Fruit fly (Drosophila melanogaster): ENCODE data around the gene CG32579.
A peak's percentile ranks its signal among the peaks of the same experiment; 100 is the strongest.

The CG32579 gene

dm6 chrX:16318858-16319557 is 4.1 kb upstream of the CG32579 start (continued):
- no peak for TF ChIP-seq CG11085 (GFP tag; IDR thresholded peaks at IDR 0.05)
- no peak for TF ChIP-seq CG32532 (GFP tag; IDR thresholded peaks at IDR 0.05)
- peak; percentile 23; the same call in 1 of the 3 replicates for TF ChIP-seq z (GFP tag; IDR thresholded peaks at IDR 0.05)
- TF ChIP-seq Nf-YA (GFP tag; IDR thresholded peaks at IDR 0.05) = no peak
- TF ChIP-seq CG18619 (GFP tag; optimal IDR thresholded peaks at IDR 0.05) = no peak
- TF ChIP-seq CG6689 (GFP tag; IDR thresholded peaks at IDR 0.05) = no peak
- TF ChIP-seq her (GFP tag; optimal IDR thresholded peaks at IDR 0.05) = no peak
- TF ChIP-seq CG10565 (GFP tag; optimal IDR thresholded peaks at IDR 0.05) = no peak
- TF ChIP-seq CG10274 (GFP tag; optimal IDR thresholded peaks at IDR 0.05) = no peak
- TF ChIP-seq Xbp1 (GFP tag; optimal IDR thresholded peaks at IDR 0.05) = no peak
- TF ChIP-seq CG12155 (GFP tag; optimal IDR thresholded peaks at IDR 0.05) = no peak
- TF ChIP-seq B-H1 (GFP tag; IDR thresholded peaks at IDR 0.05) = no peak
- TF ChIP-seq CG3847 (GFP tag; IDR thresholded peaks at IDR 0.05) = no peak
- TF ChIP-seq D19A (tag; optimal IDR thresholded peaks at IDR 0.05) = no peak
- peak; percentile 11; the same call in 2 of the 3 replicates for TF ChIP-seq row (GFP tag; IDR thresholded peaks at IDR 0.05)
- no peak for TF ChIP-seq CG5180 (GFP tag; optimal IDR thresholded peaks at IDR 0.05)
- no peak for TF ChIP-seq fd96Cb (tag; optimal IDR thresholded peaks at IDR 0.05)
- TF ChIP-seq Sry-β (GFP tag; optimal IDR thresholded peaks at IDR 0.05) = no peak
- no peak for TF ChIP-seq hth (optimal IDR thresholded peaks at IDR 0.05)
- peak; percentile 35 for TF ChIP-seq CG7987 (GFP tag; optimal IDR thresholded peaks at IDR 0.05)
- no peak for TF ChIP-seq lab (GFP tag; optimal IDR thresholded peaks at IDR 0.05)
- TF ChIP-seq Lpt (GFP tag; optimal IDR thresholded peaks at IDR 0.05) = no peak
- TF ChIP-seq CG3065 (GFP tag; optimal IDR thresholded peaks at IDR 0.05) = no peak
- peak; percentile 28 for TF ChIP-seq pzg (GFP tag; optimal IDR thresholded peaks at IDR 0.05)
- TF ChIP-seq CG7928 (GFP tag; optimal IDR thresholded peaks at IDR 0.05) = no peak
- TF ChIP-seq CG8765 (GFP tag; IDR thresholded peaks at IDR 0.05) = no peak
- TF ChIP-seq trem (tag; optimal IDR thresholded peaks at IDR 0.05) = no peak
- TF ChIP-seq CG2120 (GFP tag; optimal IDR thresholded peaks at IDR 0.05) = no peak
- no peak for TF ChIP-seq Hr3 (GFP tag; optimal IDR thresholded peaks at IDR 0.05)
- TF ChIP-seq run (tag; optimal IDR thresholded peaks at IDR 0.05) = no peak
- TF ChIP-seq Opbp (GFP tag; IDR thresholded peaks at IDR 0.05; ENCODE audit: partially characterized antibody) = peak; percentile 49; the same call in 2 of the 3 replicates
- no peak for TF ChIP-seq Mrtf (GFP tag; IDR thresholded peaks at IDR 0.05)
- no peak for TF ChIP-seq Fer2 (tag; optimal IDR thresholded peaks at IDR 0.05)
- no peak for TF ChIP-seq Dip2 (GFP tag; IDR thresholded peaks at IDR 0.05)
- TF ChIP-seq lilli (GFP tag; optimal IDR thresholded peaks at IDR 0.05) = no peak
- no peak for TF ChIP-seq CG15073 (GFP tag; optimal IDR thresholded peaks at IDR 0.05)
- TF ChIP-seq grn (GFP tag; optimal IDR thresholded peaks at IDR 0.05) = no peak
- no peak for TF ChIP-seq CG1792 (GFP tag; optimal IDR thresholded peaks at IDR 0.05)
- TF ChIP-seq gem (tag; optimal IDR thresholded peaks at IDR 0.05) = peak; percentile 15
- no peak for TF ChIP-seq CG11398 (GFP tag; optimal IDR thresholded peaks at IDR 0.05)
- no peak for TF ChIP-seq kay (GFP tag; optimal IDR thresholded peaks at IDR 0.05)
- TF ChIP-seq Lhr (GFP tag; optimal IDR thresholded peaks at IDR 0.05) = no peak
- no peak for TF ChIP-seq CG6254 (GFP tag; optimal IDR thresholded peaks at IDR 0.05)
- TF ChIP-seq CG2202 (tag; optimal IDR thresholded peaks at IDR 0.05) = no peak
- no peak for TF ChIP-seq bab2 (GFP tag; optimal IDR thresholded peaks at IDR 0.05)
- no peak for TF ChIP-seq Antp (GFP tag; optimal IDR thresholded peaks at IDR 0.05)
- TF ChIP-seq Kr (GFP tag; optimal IDR thresholded peaks at IDR 0.05) = no peak
- no peak for TF ChIP-seq CG18011 (GFP tag; optimal IDR thresholded peaks at IDR 0.05)
- no peak for TF ChIP-seq zfh1 (GFP tag; IDR thresholded peaks at IDR 0.05)
- TF ChIP-seq eyg (GFP tag; optimal IDR thresholded peaks at IDR 0.05) = no peak
- peak; percentile 16; the same call in 1 of the 2 replicates for TF ChIP-seq MBD-R2 (GFP tag; IDR thresholded peaks at IDR 0.05)
